Worm (Caenorhabditis elegans) whole organism, young adult: ENCODE results near the gene pgl-3.
A peak's percentile ranks its signal among the peaks of the same experiment; 100 is the strongest.

Experiments
- B0019.2 ChIP-seq: fragments of 200-800 bp; sonication (Bioruptor generic); conservative IDR thresholded peaks from 2 replicates; pipeline ENCODE4 v1.3.6; 2022; ENCODE audit warnings: missing genetic modification reagents, missing genetic modification characterization, missing compliant biosample characterization
- B0261.1 ChIP-seq: sonication (generic microtip); optimal IDR thresholded peaks from 2 replicates; lab custom pipeline; 2016; ENCODE audit warnings: mild to moderate bottlenecking, missing genetic modification characterization, moderate library complexity, missing compliant biosample characterization
- C17E4.6 ChIP-seq: fragments of 200-800 bp; sonication (Bioruptor generic); IDR thresholded peaks from 2 replicates; pipeline ENCODE4 v1.3.6; 2022; ENCODE audit warnings: missing genetic modification reagents, missing genetic modification characterization, missing compliant biosample characterization
- F22D6.2 ChIP-seq: sonication (generic microtip); optimal IDR thresholded peaks from 2 replicates; lab custom pipeline; 2016; ENCODE audit warnings: mild to moderate bottlenecking, missing genetic modification characterization, missing compliant biosample characterization
- F23B12.7 ChIP-seq: sonication (generic microtip); optimal IDR thresholded peaks from 2 replicates; lab custom pipeline; 2017; ENCODE audit warnings: missing genetic modification characterization, mild to moderate bottlenecking, missing compliant biosample characterization, antibody characterized with exemption, moderate library complexity; ENCODE audit not compliant: insufficient read depth
- F37B4.10 ChIP-seq: fragments of 200-800 bp; sonication (Bioruptor generic); IDR thresholded peaks from 2 replicates; pipeline ENCODE4 v1.3.6; 2022; ENCODE audit warnings: missing genetic modification characterization, missing compliant biosample characterization
- F55B11.4 ChIP-seq: sonication (generic microtip); optimal IDR thresholded peaks from 2 replicates; lab custom pipeline; 2016; ENCODE audit warnings: missing compliant biosample characterization, missing genetic modification characterization, borderline replicate concordance; ENCODE audit not compliant: insufficient read depth
- Y53G8AR.9 ChIP-seq: fragments of 200-800 bp; sonication (Bioruptor generic); conservative IDR thresholded peaks from 2 replicates; pipeline ENCODE4 v1.3.6; 2022; ENCODE audit warnings: missing genetic modification reagents, missing genetic modification characterization, missing compliant biosample characterization
- Y67H2A.10 ChIP-seq: fragments of 200-800 bp; sonication (Bioruptor generic); conservative IDR thresholded peaks from 2 replicates; pipeline ENCODE4 v1.3.6; 2022; ENCODE audit warnings: missing genetic modification reagents, missing genetic modification characterization, missing compliant biosample characterization
- Y79H2A.3 ChIP-seq: fragments of 200-800 bp; sonication (Bioruptor generic); conservative IDR thresholded peaks from 2 replicates; pipeline ENCODE4 v1.3.6; 2022; ENCODE audit warnings: missing genetic modification reagents, missing genetic modification characterization, missing compliant biosample characterization
- Y95B8A.8 ChIP-seq: fragments of 200-800 bp; sonication (Bioruptor generic); IDR thresholded peaks from 2 replicates; pipeline ENCODE4 v1.3.6; 2022; ENCODE audit warnings: missing genetic modification reagents, missing genetic modification characterization, missing compliant biosample characterization
- akir-1 ChIP-seq: fragments of 200-800 bp; sonication (Bioruptor generic); optimal IDR thresholded peaks from 2 replicates; lab custom pipeline; 2018; ENCODE audit warnings: mild to moderate bottlenecking, missing genetic modification characterization, moderate library complexity, missing compliant biosample characterization
- aptf-3 ChIP-seq: fragments of 200-800 bp; sonication (Bioruptor generic); IDR thresholded peaks from 2 replicates; pipeline ENCODE4 v1.3.6; 2022; ENCODE audit warnings: missing genetic modification characterization, missing compliant biosample characterization
- attf-3 ChIP-seq: fragments of 200-800 bp; sonication (Bioruptor generic); conservative IDR thresholded peaks from 2 replicates; pipeline ENCODE4 v1.3.6; 2022; ENCODE audit warnings: missing genetic modification reagents, missing genetic modification characterization, missing compliant biosample characterization
- attf-5 ChIP-seq: fragments of 200-800 bp; sonication (Bioruptor generic); optimal IDR thresholded peaks from 2 replicates; lab custom pipeline; 2018; ENCODE audit warnings: mild to moderate bottlenecking, missing genetic modification characterization, missing compliant biosample characterization
- bed-2 ChIP-seq: fragments of 200-800 bp; sonication (Bioruptor generic); IDR thresholded peaks from 2 replicates; pipeline ENCODE4 v1.3.6; 2022; ENCODE audit warnings: missing genetic modification reagents, missing genetic modification characterization, missing compliant biosample characterization
- cebp-2 ChIP-seq: fragments of 200-800 bp; sonication (Bioruptor generic); IDR thresholded peaks from 2 replicates; pipeline ENCODE4 v1.3.6; 2022; ENCODE audit warnings: missing genetic modification characterization, missing compliant biosample characterization
- ceh-27 ChIP-seq: fragments of 200-800 bp; sonication (Bioruptor generic); optimal IDR thresholded peaks from 2 replicates; lab custom pipeline; 2018; ENCODE audit warnings: mild to moderate bottlenecking, missing genetic modification characterization, moderate library complexity, missing compliant biosample characterization
- ceh-58 ChIP-seq: fragments of 200-800 bp; sonication (Bioruptor generic); IDR thresholded peaks from 2 replicates; pipeline ENCODE4 v1.3.6; 2022; ENCODE audit warnings: missing genetic modification characterization, missing compliant biosample characterization
- chd-7 ChIP-seq: sonication (generic microtip); optimal IDR thresholded peaks from 2 replicates; lab custom pipeline; 2016; ENCODE audit warnings: mild to moderate bottlenecking, missing genetic modification characterization, moderate library complexity, missing compliant biosample characterization
- die-1 ChIP-seq: sonication (generic microtip); optimal IDR thresholded peaks from 2 replicates; lab custom pipeline; 2016; ENCODE audit warnings: missing genotype, mild to moderate bottlenecking, missing genetic modification characterization, missing compliant biosample characterization
- dpff-1 ChIP-seq: sonication (generic microtip); optimal IDR thresholded peaks from 2 replicates; lab custom pipeline; 2017; ENCODE audit warnings: mild to moderate bottlenecking, missing genetic modification characterization, missing compliant biosample characterization
- efl-1 ChIP-seq: fragments of 150-350 bp; optimal IDR thresholded peaks from 2 replicates; lab custom pipeline; 2014; ENCODE audit warnings: missing biosample characterization, missing genetic modification reagents, missing genetic modification characterization
- ets-4 ChIP-seq: fragments of 200-800 bp; sonication (Bioruptor generic); optimal IDR thresholded peaks from 2 replicates; lab custom pipeline; 2018; ENCODE audit warnings: mild to moderate bottlenecking, missing genetic modification characterization, missing compliant biosample characterization
- fkh-3 ChIP-seq: sonication (generic microtip); optimal IDR thresholded peaks from 2 replicates; lab custom pipeline; 2016; ENCODE audit warnings: mild to moderate bottlenecking, missing genetic modification characterization, missing compliant biosample characterization
- hsf-1 ChIP-seq: fragments of 200-800 bp; sonication (Bioruptor generic); IDR thresholded peaks from 2 replicates; pipeline ENCODE4 v1.3.6; 2022; ENCODE audit warnings: missing genetic modification reagents, missing genetic modification characterization, missing compliant biosample characterization
- let-526 ChIP-seq: fragments of 200-800 bp; sonication (Bioruptor generic); IDR thresholded peaks from 2 replicates; pipeline ENCODE4 v1.3.6; 2022; ENCODE audit warnings: missing genetic modification reagents, missing genetic modification characterization, missing compliant biosample characterization
- lin-26 ChIP-seq: fragments of 200-800 bp; sonication (Bioruptor generic); IDR thresholded peaks from 2 replicates; pipeline ENCODE4 v1.3.6; 2022; ENCODE audit warnings: missing genetic modification reagents, missing genetic modification characterization, missing compliant biosample characterization
- lin-35 ChIP-seq, 3 experiments: fragments of 150-350 bp in 2 of 3; sonication (generic microtip) in 1 of 3; optimal IDR thresholded peaks; 2 replicates each; lab custom pipeline; 2014 to 2018; ENCODE audit warnings: missing biosample characterization in 3 of 3, missing genetic modification characterization in 3 of 3, missing genetic modification reagents in 3 of 3
- lsl-1 ChIP-seq: fragments of 200-800 bp; sonication (Bioruptor generic); optimal IDR thresholded peaks from 2 replicates; lab custom pipeline; 2018; ENCODE audit warnings: mild to moderate bottlenecking, missing genetic modification characterization, moderate library complexity, missing compliant biosample characterization
- lsy-27 ChIP-seq: sonication (generic microtip); optimal IDR thresholded peaks from 2 replicates; lab custom pipeline; 2017; ENCODE audit warnings: missing genetic modification characterization, mild to moderate bottlenecking, missing compliant biosample characterization, antibody characterized with exemption, missing genotype, borderline replicate concordance; ENCODE audit not compliant: insufficient read depth
- madf-10 ChIP-seq: sonication (generic microtip); optimal IDR thresholded peaks from 2 replicates; lab custom pipeline; 2016; ENCODE audit warnings: mild to moderate bottlenecking, missing genetic modification characterization, missing compliant biosample characterization
- madf-3 ChIP-seq: fragments of 200-800 bp; sonication (Bioruptor generic); IDR thresholded peaks from 2 replicates; pipeline ENCODE4 v1.3.6; 2022; ENCODE audit warnings: missing genetic modification reagents, missing genetic modification characterization, missing compliant biosample characterization
- madf-8 ChIP-seq: fragments of 200-800 bp; sonication (Bioruptor generic); conservative IDR thresholded peaks from 2 replicates; pipeline ENCODE4 v1.3.6; 2022; ENCODE audit warnings: missing genetic modification reagents, missing genetic modification characterization, missing compliant biosample characterization
- mcd-1 ChIP-seq: fragments of 200-800 bp; sonication (Bioruptor generic); IDR thresholded peaks from 2 replicates; pipeline ENCODE4 v1.3.6; 2022; ENCODE audit warnings: missing genetic modification reagents, missing genetic modification characterization, missing compliant biosample characterization
- nhr-27 ChIP-seq: fragments of 200-800 bp; sonication (Bioruptor generic); optimal IDR thresholded peaks from 2 replicates; lab custom pipeline; 2018; ENCODE audit warnings: mild to moderate bottlenecking, missing genetic modification characterization, moderate library complexity, missing compliant biosample characterization
- nhr-80 ChIP-seq: sonication (generic microtip); optimal IDR thresholded peaks from 2 replicates; lab custom pipeline; 2016; ENCODE audit warnings: missing genetic modification characterization, missing compliant biosample characterization
- rcor-1 ChIP-seq: fragments of 200-800 bp; sonication (Bioruptor generic); IDR thresholded peaks from 2 replicates; pipeline ENCODE4 v1.3.6; 2022; ENCODE audit warnings: missing genetic modification reagents, missing genetic modification characterization, missing compliant biosample characterization
- repo-1 ChIP-seq: sonication (generic microtip); optimal IDR thresholded peaks from 2 replicates; lab custom pipeline; 2017; ENCODE audit warnings: mild to moderate bottlenecking, missing genetic modification characterization, missing compliant biosample characterization
- sdz-38 ChIP-seq: sonication (generic microtip); optimal IDR thresholded peaks from 2 replicates; lab custom pipeline; 2016; ENCODE audit warnings: missing genotype, missing genetic modification characterization, missing compliant biosample characterization
- snpc-3.4 ChIP-seq: sonication (generic microtip); optimal IDR thresholded peaks from 2 replicates; lab custom pipeline; 2017; ENCODE audit warnings: missing genetic modification characterization, mild to moderate bottlenecking, missing compliant biosample characterization, antibody characterized with exemption, moderate library complexity, missing genotype, missing genetic modification reagents
- tbp1 ChIP-seq: fragments of 200-800 bp; sonication (Bioruptor generic); optimal IDR thresholded peaks from 2 replicates; lab custom pipeline; 2018; ENCODE audit warnings: mild to moderate bottlenecking, missing genetic modification characterization, missing compliant biosample characterization
- tbx-9 ChIP-seq: sonication (generic microtip); optimal IDR thresholded peaks from 2 replicates; lab custom pipeline; 2016; ENCODE audit warnings: borderline replicate concordance, missing genetic modification characterization, inconsistent platforms, missing compliant biosample characterization
- unc-130 ChIP-seq: sonication (generic microtip); optimal IDR thresholded peaks from 2 replicates; lab custom pipeline; 2016; ENCODE audit warnings: missing genetic modification reagents, missing genetic modification characterization, missing compliant biosample characterization
- ztf-26 ChIP-seq: sonication (generic microtip); optimal IDR thresholded peaks from 2 replicates; lab custom pipeline; 2017; ENCODE audit warnings: missing genetic modification characterization, missing compliant biosample characterization
- ztf-3 ChIP-seq: fragments of 200-800 bp; sonication (Bioruptor generic); optimal IDR thresholded peaks from 2 replicates; lab custom pipeline; 2018; ENCODE audit warnings: mild to moderate bottlenecking, missing genetic modification characterization, missing compliant biosample characterization
- ztf-6 ChIP-seq: fragments of 200-800 bp; sonication (Bioruptor generic); IDR thresholded peaks from 2 replicates; pipeline ENCODE4 v1.3.6; 2022; ENCODE audit warnings: missing genetic modification reagents, missing genetic modification characterization, missing compliant biosample characterization

Gene pgl-3

ce11 chrV:4755308-4756029 lies at the start of gene pgl-3:
Gene pgl-3 (plus strand): TSS chrV:4755979.
- TF ChIP-seq ets-4 (GFP tag; lab: Kevin White, UChicago) (no peak), lin-35 (GFP tag; optimal IDR thresholded peaks at IDR 0.05; lab: Kevin White, UChicago) (no peak), F37B4.10 (0 out of 2 replicates have a peak, but pooled peaks have one; percentile 19), efl-1 (GFP tag; lab: Kevin White, UChicago) (peak; percentile 47), F55B11.4 (tag; lab: Kevin White, UChicago) (no peak), B0261.1 (tag; lab: Kevin White, UChicago) (no peak), dpff-1 (tag; lab: Kevin White, UChicago) (no peak), madf-10 (tag; lab: Kevin White, UChicago) (no peak), nhr-80 (tag; lab: Kevin White, UChicago) (no peak), nhr-27 (tag; lab: Kevin White, UChicago) (no peak), B0019.2 (GFP tag; lab: Robert Waterston, UW) (0 out of 2 replicates have a peak, but pooled peaks have one; percentile 8), bed-2 (GFP tag; lab: Robert Waterston, UW) (no peak), attf-3 (GFP tag; lab: Robert Waterston, UW) (no peak), Y67H2A.10 (GFP tag; lab: Robert Waterston, UW) (no peak), tbp1 (GFP tag; lab: Kevin White, UChicago) (peak; percentile 13), unc-130 (GFP tag; lab: Kevin White, UChicago) (peak; percentile 11), Y53G8AR.9 (peak; percentile 76; the same call in 1 of the 2 replicates), snpc-3.4 (no peak), Y79H2A.3 (GFP tag; lab: Robert Waterston, UW) (peak; percentile 99), die-1 (tag; lab: Kevin White, UChicago) (no peak), F22D6.2 (no peak), repo-1 (tag; lab: Kevin White, UChicago) (no peak), chd-7 (tag; lab: Kevin White, UChicago) (no peak), akir-1 (no peak), fkh-3 (tag; lab: Kevin White, UChicago) (no peak), lin-26 (GFP tag; lab: Robert Waterston, UW) (peak; percentile 60; the same call in 1 of the 2 replicates), ztf-3 (no peak), C17E4.6 (peak; percentile 72), madf-8 (peak; percentile 45), aptf-3 (GFP tag; lab: Robert Waterston, UW) (no peak), let-526 (GFP tag; lab: Robert Waterston, UW) (no peak), lsl-1 (GFP tag; lab: Kevin White, UChicago) (peak; percentile 41), sdz-38 (no peak), cebp-2 (GFP tag; lab: Robert Waterston, UW) (no peak), tbx-9 (tag; lab: Kevin White, UChicago) (no peak), ceh-27 (no peak), rcor-1 (GFP tag; lab: Robert Waterston, UW) (no peak; the same call in 1 of the 2 replicates), Y95B8A.8 (GFP tag; lab: Robert Waterston, UW) (peak; percentile 90; the same call in 1 of the 2 replicates), attf-5 (GFP tag; lab: Kevin White, UChicago) (no peak), lsy-27 (tag; lab: Kevin White, UChicago) (no peak), ztf-26 (tag; lab: Kevin White, UChicago) (no peak), hsf-1 (GFP tag; lab: Robert Waterston, UW) (peak; percentile 83), ztf-6 (GFP tag; lab: Robert Waterston, UW) (no peak), F23B12.7 (no peak), mcd-1 (no peak), madf-3 (GFP tag; lab: Robert Waterston, UW) (peak; percentile 77; the same call in 1 of the 2 replicates), ceh-58 (GFP tag; lab: Robert Waterston, UW) (no peak)
